Worm (Caenorhabditis elegans) whole organism, L4 larva: ENCODE measurements around the gene div-1.

Experiments
- F10B5.3 ChIP-seq: sonication (generic microtip); optimal IDR thresholded peaks from 2 replicates; lab custom pipeline; 2016; ENCODE audit warnings: mild to moderate bottlenecking, missing genetic modification characterization, missing compliant biosample characterization
- F44E2.7 ChIP-seq: fragments of 200-800 bp; sonication (Bioruptor generic); IDR thresholded peaks from 2 replicates; pipeline ENCODE4 v2.1.2; 2022; ENCODE audit warnings: missing genetic modification characterization, missing compliant biosample characterization
- F49E8.2 ChIP-seq: sonication (generic microtip); optimal IDR thresholded peaks from 2 replicates; lab custom pipeline; 2016; ENCODE audit warnings: missing compliant biosample characterization, mild to moderate bottlenecking, missing genetic modification characterization, borderline replicate concordance
- Y48G9A.11 ChIP-seq: fragments of 200-800 bp; sonication (Bioruptor generic); IDR thresholded peaks from 2 replicates; pipeline ENCODE4 v1.3.6; 2022; ENCODE audit warnings: missing genetic modification reagents, missing genetic modification characterization, missing compliant biosample characterization
- Y75B8A.6 ChIP-seq: fragments of 200-800 bp; sonication (Bioruptor generic); IDR thresholded peaks from 2 replicates; pipeline ENCODE4 v1.3.6; 2022; ENCODE audit warnings: missing genetic modification reagents, missing genetic modification characterization, missing compliant biosample characterization
- ZK546.5 ChIP-seq, 2 experiments: sonication (generic microtip); optimal IDR thresholded peaks; 2 replicates each; lab custom pipeline; 2017; ENCODE audit warnings: missing biosample characterization in 2 of 2, missing genetic modification characterization in 2 of 2
- ama-1 ChIP-seq: fragments of 150-350 bp; optimal IDR thresholded peaks from 2 replicates; lab custom pipeline; 2014; ENCODE audit warnings: inconsistent platforms, mixed read lengths
- attf-4 ChIP-seq: sonication (generic microtip); optimal IDR thresholded peaks from 3 replicates; lab custom pipeline; 2017; ENCODE audit warnings: missing biosample characterization, missing genetic modification characterization
- ceh-20 ChIP-seq: fragments of 200-800 bp; sonication (Bioruptor generic); IDR thresholded peaks from 2 replicates; pipeline ENCODE4 v1.3.6; 2022; ENCODE audit warnings: missing genetic modification reagents, missing genetic modification characterization, missing compliant biosample characterization
- ceh-44 ChIP-seq: fragments of 200-800 bp; sonication (Bioruptor generic); IDR thresholded peaks from 2 replicates; pipeline ENCODE4 v1.3.6; 2022; ENCODE audit warnings: missing genetic modification reagents, missing genetic modification characterization, missing compliant biosample characterization
- ceh-62 ChIP-seq: sonication (generic microtip); optimal IDR thresholded peaks from 2 replicates; lab custom pipeline; 2017; ENCODE audit warnings: missing biosample characterization, missing genetic modification characterization
- ces-1 ChIP-seq: fragments of 150-350 bp; sonication (generic microtip); optimal IDR thresholded peaks from 4 replicates; lab custom pipeline; 2014; ENCODE audit warnings: missing biosample characterization, missing genetic modification reagents, missing genetic modification characterization
- daf-16 ChIP-seq, 3 experiments: sonication (generic microtip); optimal IDR thresholded peaks; 2 replicates each; lab custom pipeline; 2016 to 2017; ENCODE audit warnings: missing genetic modification characterization in 3 of 3, missing genetic modification reagents in 3 of 3, mild to moderate bottlenecking in 2 of 3, missing compliant biosample characterization in 2 of 3, missing biosample characterization in 1 of 3, moderate library complexity in 1 of 3
- daf-8 ChIP-seq: fragments of 200-800 bp; sonication (Bioruptor generic); IDR thresholded peaks from 2 replicates; pipeline ENCODE4 v1.3.6; 2022; ENCODE audit warnings: missing genetic modification characterization, missing compliant biosample characterization
- dmd-6 ChIP-seq: fragments of 200-800 bp; sonication (Bioruptor generic); IDR thresholded peaks from 2 replicates; pipeline ENCODE4 v1.3.6; 2022; ENCODE audit warnings: missing genetic modification reagents, missing genetic modification characterization, missing compliant biosample characterization
- duxl-1 ChIP-seq: sonication (generic microtip); optimal IDR thresholded peaks from 2 replicates; lab custom pipeline; 2016; ENCODE audit warnings: mild to moderate bottlenecking, missing genetic modification characterization, moderate library complexity, missing compliant biosample characterization; ENCODE audit not compliant: poor library complexity
- egl-43 ChIP-seq: fragments of 200-800 bp; sonication (Bioruptor generic); IDR thresholded peaks from 2 replicates; pipeline ENCODE4 v1.3.6; 2022; ENCODE audit warnings: missing genetic modification reagents, missing genetic modification characterization, missing compliant biosample characterization
- fkh-10 ChIP-seq: fragments of 150-350 bp; optimal IDR thresholded peaks from 2 replicates; lab custom pipeline; 2014; ENCODE audit warnings: missing biosample characterization, missing genetic modification reagents, missing genetic modification characterization
- fos-1 ChIP-seq: fragments of 150-350 bp; optimal IDR thresholded peaks from 2 replicates; lab custom pipeline; 2014; ENCODE audit warnings: missing biosample characterization, missing genetic modification characterization
- hif-1 ChIP-seq, 2 experiments: sonication (generic microtip); optimal IDR thresholded peaks; 2 replicates each; lab custom pipeline; 2016 to 2017; ENCODE audit warnings: missing compliant biosample characterization in 2 of 2, missing genetic modification characterization in 2 of 2, missing genetic modification reagents in 2 of 2, missing genotype in 2 of 2, mild to moderate bottlenecking in 1 of 2
- hlh-30 ChIP-seq: sonication (generic microtip); optimal IDR thresholded peaks from 2 replicates; lab custom pipeline; 2017; ENCODE audit warnings: antibody characterized with exemption, mild to moderate bottlenecking, missing genetic modification characterization, missing compliant biosample characterization; ENCODE audit not compliant: insufficient read depth
- hmg-1.1 ChIP-seq: fragments of 200-800 bp; sonication (Bioruptor generic); IDR thresholded peaks from 2 replicates; pipeline ENCODE4 v1.3.6; 2022; ENCODE audit warnings: missing genetic modification reagents, missing genetic modification characterization, missing compliant biosample characterization
- jun-1 ChIP-seq: fragments of 150-350 bp; optimal IDR thresholded peaks from 2 replicates; lab custom pipeline; 2014; ENCODE audit warnings: missing biosample characterization, missing genetic modification reagents, missing genetic modification characterization
- lim-7 ChIP-seq: fragments of 200-800 bp; sonication (Bioruptor generic); IDR thresholded peaks from 2 replicates; pipeline ENCODE4 v1.3.6; 2022; ENCODE audit warnings: missing genetic modification characterization, missing compliant biosample characterization
- lin-29 ChIP-seq: fragments of 200-800 bp; sonication (Bioruptor generic); IDR thresholded peaks from 2 replicates; pipeline ENCODE4 v1.3.6; 2022; ENCODE audit warnings: missing genetic modification reagents, missing genetic modification characterization, missing compliant biosample characterization
- lin-39 ChIP-seq: fragments of 150-350 bp; optimal IDR thresholded peaks from 2 replicates; lab custom pipeline; 2014; ENCODE audit warnings: missing biosample characterization, missing genetic modification reagents, missing genetic modification characterization
- madf-5 ChIP-seq, 2 experiments: fragments of 200-800 bp; sonication (Bioruptor generic); IDR thresholded peaks; 2 replicates each; pipeline ENCODE4 v1.3.6; 2022; ENCODE audit warnings: missing compliant biosample characterization in 2 of 2, missing genetic modification characterization in 2 of 2
- mdl-1 ChIP-seq, 2 experiments: fragments of 150-350 bp in 1 of 2; sonication (generic microtip) in 1 of 2; optimal IDR thresholded peaks; 2 replicates each; lab custom pipeline; 2014 to 2017; ENCODE audit warnings: missing biosample characterization in 2 of 2, missing genetic modification characterization in 2 of 2
- mep-1 ChIP-seq: fragments of 150-350 bp; sonication (generic microtip); optimal IDR thresholded peaks from 3 replicates; lab custom pipeline; 2014; ENCODE audit warnings: missing biosample characterization, missing genetic modification characterization
- mxl-2 ChIP-seq: fragments of 200-800 bp; sonication (Bioruptor generic); conservative IDR thresholded peaks from 2 replicates; pipeline ENCODE4 v1.3.6; 2022; ENCODE audit warnings: missing genetic modification reagents, missing genetic modification characterization, missing compliant biosample characterization
- mxl-3 ChIP-seq: fragments of 200-800 bp; sonication (Bioruptor generic); optimal IDR thresholded peaks from 2 replicates; lab custom pipeline; 2018; ENCODE audit warnings: mild to moderate bottlenecking, missing genetic modification characterization, missing compliant biosample characterization
- nhr-10 ChIP-seq: fragments of 150-350 bp; optimal IDR thresholded peaks from 2 replicates; lab custom pipeline; 2014; ENCODE audit warnings: missing biosample characterization, missing genetic modification characterization
- nhr-111 ChIP-seq: fragments of 200-800 bp; sonication (Bioruptor generic); optimal IDR thresholded peaks from 2 replicates; lab custom pipeline; 2018; ENCODE audit warnings: mild to moderate bottlenecking, missing genetic modification characterization, missing compliant biosample characterization
- nhr-237 ChIP-seq: sonication (generic microtip); optimal IDR thresholded peaks from 2 replicates; lab custom pipeline; 2017; ENCODE audit warnings: missing biosample characterization, missing genetic modification characterization
- nhr-28 ChIP-seq: fragments of 150-350 bp; optimal IDR thresholded peaks from 2 replicates; lab custom pipeline; 2014; ENCODE audit warnings: missing biosample characterization, missing genetic modification characterization
- nhr-41 ChIP-seq: fragments of 200-800 bp; sonication (Bioruptor generic); IDR thresholded peaks from 2 replicates; pipeline ENCODE4 v1.3.6; 2022; ENCODE audit warnings: missing genetic modification reagents, missing genetic modification characterization, missing compliant biosample characterization
- nhr-42 ChIP-seq: fragments of 200-800 bp; sonication (Bioruptor generic); IDR thresholded peaks from 2 replicates; pipeline ENCODE4 v1.3.6; 2022; ENCODE audit warnings: missing genetic modification characterization, missing compliant biosample characterization
- nhr-76 ChIP-seq: fragments of 150-350 bp; optimal IDR thresholded peaks from 2 replicates; lab custom pipeline; 2014; ENCODE audit warnings: missing biosample characterization, missing genetic modification characterization
- sdz-12 ChIP-seq: fragments of 200-800 bp; sonication (Bioruptor generic); optimal IDR thresholded peaks from 2 replicates; lab custom pipeline; 2018; ENCODE audit warnings: mild to moderate bottlenecking, missing genetic modification characterization, missing compliant biosample characterization
- set-16 ChIP-seq: fragments of 200-800 bp; sonication (Bioruptor generic); IDR thresholded peaks from 2 replicates; pipeline ENCODE4 v1.3.6; 2022; ENCODE audit warnings: missing genetic modification reagents, missing genetic modification characterization, missing compliant biosample characterization
- skn-1 ChIP-seq: fragments of 150-350 bp; optimal IDR thresholded peaks from 2 replicates; lab custom pipeline; 2014; ENCODE audit warnings: missing biosample characterization, missing genetic modification characterization
- snpc-4 ChIP-seq: fragments of 150-350 bp; optimal IDR thresholded peaks from 2 replicates; lab custom pipeline; 2014; ENCODE audit warnings: missing biosample characterization, missing genetic modification characterization
- tag-97 ChIP-seq: fragments of 200-800 bp; sonication (Bioruptor generic); IDR thresholded peaks from 2 replicates; pipeline ENCODE4 v1.3.6; 2022; ENCODE audit warnings: missing genetic modification characterization, missing compliant biosample characterization
- unc-39 ChIP-seq: sonication (generic microtip); optimal IDR thresholded peaks from 2 replicates; lab custom pipeline; 2017; ENCODE audit warnings: missing biosample characterization, missing genetic modification characterization
- unc-62 ChIP-seq, 3 experiments: fragments of 150-350 bp in 1 of 3; sonication (generic microtip); optimal IDR thresholded peaks in 2 of 3; peaks in 1 of 3; 1 replicate in 1 of 3; 2 replicates in 2 of 3; lab custom pipeline; 2014 to 2017; ENCODE audit warnings: missing biosample characterization in 3 of 3, missing genetic modification characterization in 3 of 3, missing genetic modification reagents in 3 of 3, missing genotype in 1 of 3
- vab-7 ChIP-seq: fragments of 200-800 bp; sonication (Bioruptor generic); IDR thresholded peaks from 2 replicates; pipeline ENCODE4 v1.3.6; 2022; ENCODE audit warnings: missing genetic modification reagents, missing genetic modification characterization, missing compliant biosample characterization
- zag-1 ChIP-seq: fragments of 150-350 bp; optimal IDR thresholded peaks from 2 replicates; lab custom pipeline; 2014; ENCODE audit warnings: missing biosample characterization, missing genetic modification characterization
- zfp-2 ChIP-seq: sonication (generic microtip); optimal IDR thresholded peaks from 2 replicates; lab custom pipeline; 2016; ENCODE audit warnings: mild to moderate bottlenecking, missing genetic modification characterization, missing compliant biosample characterization
- zip-11 ChIP-seq: fragments of 200-800 bp; sonication (Bioruptor generic); IDR thresholded peaks from 2 replicates; pipeline ENCODE4 v1.3.6; 2022; ENCODE audit warnings: missing genetic modification characterization, missing compliant biosample characterization
- ztf-7 ChIP-seq: fragments of 150-350 bp; optimal IDR thresholded peaks from 2 replicates; lab custom pipeline; 2014; ENCODE audit warnings: missing biosample characterization, missing genetic modification characterization

div-1 gene

DNA sequence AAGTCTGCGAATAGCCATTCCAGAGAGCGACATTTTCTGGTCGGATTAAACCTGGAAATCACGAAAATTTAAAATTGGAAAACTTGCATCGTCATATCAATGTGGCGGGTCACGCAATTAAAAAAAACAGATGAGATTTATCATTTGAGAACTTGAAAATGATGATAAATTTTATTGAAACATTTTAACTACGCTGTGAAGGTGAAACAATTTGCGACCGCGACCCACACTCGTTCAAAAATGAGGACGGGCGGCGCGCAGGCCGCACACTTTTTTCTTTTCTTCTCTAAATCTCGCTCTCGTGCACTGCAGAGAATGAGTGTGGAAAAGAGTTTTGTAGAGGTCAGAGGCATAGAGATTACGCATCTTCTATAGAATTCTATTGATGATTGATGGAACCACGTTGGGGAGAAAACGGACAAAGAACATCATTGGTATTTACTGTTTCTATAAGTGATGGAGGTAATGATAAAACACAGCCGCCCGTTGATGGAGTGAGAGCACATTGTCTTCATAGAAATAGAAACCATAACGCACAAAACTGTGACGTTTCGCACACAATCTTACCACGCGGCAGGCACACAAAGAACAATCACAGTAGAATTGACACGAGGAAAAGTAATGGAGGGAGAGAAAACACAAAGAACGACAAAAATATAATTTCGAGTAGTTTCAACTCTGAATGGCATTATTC, 31.6 kb downstream of the div-1 start, which contains the start of gene cts-1:
Gene cts-1, minus strand, starts transcription at position 51 of the 694 bp plus-strand sequence.
- no peak for TF ChIP-seq fkh-10 (GFP tag; lab: Kevin White, UChicago)
- no peak for TF ChIP-seq set-16 (GFP tag; lab: Robert Waterston, UW)
- peak in 1 of 2 experiments; percentile 46 for TF ChIP-seq daf-16 (GFP tag; optimal IDR thresholded peaks at IDR 0.05; lab: Kevin White, UChicago)
- peak; percentile 98 for TF ChIP-seq daf-16 (tag; optimal IDR thresholded peaks at IDR 0.05; lab: Kevin White, UChicago)
- no peak for TF ChIP-seq hmg-1.1
- TF ChIP-seq ztf-7 (tag; lab: Kevin White, UChicago): peak; percentile 34
- TF ChIP-seq egl-43 (GFP tag; lab: Robert Waterston, UW): no peak
- no peak for TF ChIP-seq Y75B8A.6 (GFP tag; lab: Robert Waterston, UW)
- no peak for TF ChIP-seq ZK546.5 (tag; optimal IDR thresholded peaks at IDR 0.05; lab: Kevin White, UChicago)
- peak; percentile 89 for TF ChIP-seq mep-1 (tag; lab: Kevin White, UChicago)
- no peak for TF ChIP-seq lin-39 (tag; lab: Kevin White, UChicago)
- no peak for TF ChIP-seq F44E2.7 (GFP tag; lab: Robert Waterston, UW)
- TF ChIP-seq ama-1 (lab: Kevin White, UChicago): peak; percentile 68
- TF ChIP-seq attf-4: no peak
- no peak for TF ChIP-seq dmd-6 (GFP tag; lab: Robert Waterston, UW)
- TF ChIP-seq nhr-42 (GFP tag; lab: Robert Waterston, UW): no peak
- TF ChIP-seq ceh-44 (GFP tag; lab: Robert Waterston, UW): no peak
- no peak for TF ChIP-seq F10B5.3
- TF ChIP-seq hif-1 (tag; optimal IDR thresholded peaks at IDR 0.05; lab: Kevin White, UChicago): peak in 1 of 2 experiments; percentile 68
- no peak for TF ChIP-seq mxl-2 (GFP tag; lab: Robert Waterston, UW)
- TF ChIP-seq vab-7 (GFP tag; lab: Robert Waterston, UW): no peak
- TF ChIP-seq nhr-111: no peak
- no peak for TF ChIP-seq nhr-237 (tag; lab: Kevin White, UChicago)
- no peak for TF ChIP-seq zfp-2 (tag; lab: Kevin White, UChicago)
- TF ChIP-seq unc-39: no peak
- TF ChIP-seq Y48G9A.11: no peak
- no peak for TF ChIP-seq snpc-4
- TF ChIP-seq unc-62 (GFP tag; optimal IDR thresholded peaks at IDR 0.05 in 1 of 2; lab: Kevin White, UChicago): no peak
- no peak for TF ChIP-seq unc-62 (tag; optimal IDR thresholded peaks at IDR 0.05; lab: Kevin White, UChicago)
- TF ChIP-seq ces-1 (GFP tag; lab: Kevin White, UChicago): no peak
- peak; percentile 10 for TF ChIP-seq jun-1 (tag; lab: Kevin White, UChicago)
- TF ChIP-seq madf-5 (GFP tag; IDR thresholded peaks at IDR 0.05; lab: Robert Waterston, UW): no peak
- TF ChIP-seq fos-1 (tag; lab: Kevin White, UChicago): no peak
- TF ChIP-seq F49E8.2 (tag; lab: Kevin White, UChicago): no peak
- peak; percentile 92 for TF ChIP-seq hlh-30 (tag; lab: Kevin White, UChicago)
- no peak for TF ChIP-seq tag-97 (GFP tag; lab: Robert Waterston, UW)
- TF ChIP-seq sdz-12 (GFP tag; lab: Kevin White, UChicago): no peak
- no peak for TF ChIP-seq zip-11 (GFP tag; lab: Robert Waterston, UW)
- no peak for TF ChIP-seq ceh-20 (GFP tag; lab: Robert Waterston, UW)
- peak; percentile 68 for TF ChIP-seq nhr-10 (tag; lab: Kevin White, UChicago)
- TF ChIP-seq lim-7 (GFP tag; lab: Robert Waterston, UW): no peak
- peak; percentile 66 for TF ChIP-seq duxl-1 (tag; lab: Kevin White, UChicago)
- TF ChIP-seq skn-1: no peak
- no peak for TF ChIP-seq mxl-3 (GFP tag; lab: Kevin White, UChicago)
- no peak for TF ChIP-seq ceh-62 (tag; lab: Kevin White, UChicago)
- TF ChIP-seq nhr-28 (tag; lab: Kevin White, UChicago): peak; percentile 97
- TF ChIP-seq lin-29 (GFP tag; lab: Robert Waterston, UW): no peak
- TF ChIP-seq nhr-76 (tag; lab: Kevin White, UChicago): no peak
- no peak for TF ChIP-seq daf-8 (GFP tag; lab: Robert Waterston, UW)
- no peak for TF ChIP-seq zag-1 (tag; lab: Kevin White, UChicago)
- TF ChIP-seq mdl-1 (tag; optimal IDR thresholded peaks at IDR 0.05; lab: Kevin White, UChicago): peak in 1 of 2 experiments; percentile 94
- no peak for TF ChIP-seq nhr-41
